Worm (Caenorhabditis elegans) whole organism, L4/young adult: Measurements from ENCODE around the gene bus-5.

Source experiments
- W03F9.2 ChIP-seq: fragments of 150-350 bp; optimal IDR thresholded peaks from 2 replicates; lab custom pipeline; 2014; ENCODE audit warnings: missing biosample characterization, missing genetic modification characterization
- dao-5 ChIP-seq: sonication (generic microtip); optimal IDR thresholded peaks from 2 replicates; lab custom pipeline; 2016; ENCODE audit warnings: missing genotype, missing genetic modification characterization, moderate library complexity, missing compliant biosample characterization
- him-1 ChIP-seq: sonication (generic microtip); optimal IDR thresholded peaks from 2 replicates; lab custom pipeline; 2016; ENCODE audit warnings: missing genotype, missing genetic modification reagents, missing genetic modification characterization, missing compliant biosample characterization

DNA sequence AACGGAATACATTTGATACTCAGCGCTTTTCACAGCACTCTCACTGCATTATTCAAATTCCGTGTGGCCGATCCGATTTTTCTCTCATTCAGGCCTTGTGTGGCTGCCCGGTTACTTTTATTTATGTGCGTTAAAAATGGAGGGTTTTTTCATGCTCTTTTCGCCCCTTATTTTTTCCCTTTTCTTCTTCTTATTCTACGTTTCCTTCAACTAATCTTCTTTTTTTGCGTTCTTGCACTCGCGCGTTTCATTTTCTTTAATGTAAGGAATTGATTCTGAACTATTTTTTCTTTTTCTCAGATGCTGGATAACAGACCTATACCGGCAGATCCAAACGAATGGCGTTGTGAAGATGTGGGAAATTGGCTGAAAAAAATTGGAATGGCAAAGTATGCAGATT lies 4.2 kb downstream of the bus-5 start, which contains the start of gene F53B1.2:
- TF ChIP-seq dao-5 (tag; lab: Kevin White, UChicago) (no peak), him-1 (no peak), W03F9.2 (tag; lab: Kevin White, UChicago) (no peak)
